Worm (Caenorhabditis elegans): Measurements from ENCODE around the gene coel-1.

- TF ChIP-seq med-1 (GFP tag; optimal IDR thresholded peaks at IDR 0.05; ENCODE audit: insufficient read depth) = no peak
- no peak for TF ChIP-seq tab-1 (GFP tag; IDR thresholded peaks at IDR 0.05)
- TF ChIP-seq T22C8.4 (GFP tag; IDR thresholded peaks at IDR 0.05) = no peak
- no peak for TF ChIP-seq flt-1 (GFP tag; IDR thresholded peaks at IDR 0.05)
- TF ChIP-seq ztf-29 (GFP tag; IDR thresholded peaks at IDR 0.05) = no peak
- TF ChIP-seq ztf-23 (GFP tag; IDR thresholded peaks at IDR 0.05) = no peak
- TF ChIP-seq cog-1 (tag; optimal IDR thresholded peaks at IDR 0.05) = no peak
Observed at ce11 chrX:4283989-4284388, 18.5 kb downstream of the coel-1 start, which contains the start of gene ets-10.
